Worm (Caenorhabditis elegans) whole organism, L2 larva: ENCODE results near the gene kin-19.

Experiments
- dmd-4 ChIP-seq: sonication (generic microtip); optimal IDR thresholded peaks from 2 replicates; lab custom pipeline; 2017; ENCODE audit warnings: missing biosample characterization, missing genetic modification characterization
- nhr-237 ChIP-seq: fragments of 150-350 bp; optimal IDR thresholded peaks from 2 replicates; lab custom pipeline; 2014; ENCODE audit warnings: missing biosample characterization, missing genetic modification characterization
- skn-1 ChIP-seq: sonication (generic microtip); optimal IDR thresholded peaks from 2 replicates; lab custom pipeline; 2017; ENCODE audit warnings: missing biosample characterization, missing genetic modification characterization

- TF ChIP-seq skn-1 (tag; lab: Kevin White, UChicago) (no peak), nhr-237 (tag; lab: Kevin White, UChicago) (no peak), dmd-4 (tag; lab: Kevin White, UChicago) (no peak)
Measured at ce11 chrIII:4092962-4093361, 6.5 kb upstream of the kin-19 start.
